Worm (Caenorhabditis elegans): ENCODE results near the gene C16H3.3.

DNA sequence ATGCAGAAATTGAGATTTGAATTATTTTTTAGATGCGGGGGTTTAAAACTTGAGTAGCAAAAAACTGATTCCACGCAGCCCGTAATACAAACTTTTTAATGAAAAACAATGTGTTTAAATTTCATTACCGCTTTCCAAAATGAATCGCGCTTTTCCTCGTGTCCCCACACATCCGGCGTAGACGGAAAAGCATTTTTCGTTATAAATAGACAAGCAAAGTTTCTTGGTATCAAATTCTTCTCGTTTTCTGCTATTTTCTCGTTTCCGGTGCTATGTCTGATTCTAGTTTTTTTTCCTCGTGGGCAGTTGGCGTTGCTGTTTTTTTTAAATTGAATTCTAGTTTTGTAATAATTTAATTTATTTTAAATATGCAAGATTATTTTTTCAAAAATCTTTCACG is 3.2 kb upstream of the C16H3.3 start:
- TF ChIP-seq ztf-29 (GFP tag; IDR thresholded peaks at IDR 0.05): no peak
- TF ChIP-seq ztf-23 (GFP tag; IDR thresholded peaks at IDR 0.05): no peak
- TF ChIP-seq flt-1 (GFP tag; IDR thresholded peaks at IDR 0.05): no peak
